Worm (Caenorhabditis elegans) whole organism, L2 larva: ENCODE data around the gene spsb-2.

Experiments
- C34F6.9 ChIP-seq: fragments of 150-350 bp; optimal IDR thresholded peaks from 2 replicates; lab custom pipeline; 2014; ENCODE audit warnings: missing biosample characterization, missing genetic modification characterization
- F13H6.1 ChIP-seq: sonication (generic microtip); optimal IDR thresholded peaks from 2 replicates; lab custom pipeline; 2016; ENCODE audit warnings: missing genetic modification characterization, missing compliant biosample characterization
- R02D3.7 ChIP-seq: fragments of 150-350 bp; optimal IDR thresholded peaks from 2 replicates; lab custom pipeline; 2014; ENCODE audit warnings: missing biosample characterization, missing genetic modification characterization
- Y55F3AM.14 ChIP-seq: fragments of 200-800 bp; sonication (Bioruptor generic); optimal IDR thresholded peaks from 2 replicates; lab custom pipeline; 2018; ENCODE audit warnings: mild to moderate bottlenecking, missing genetic modification characterization, missing compliant biosample characterization
- ZK546.5 ChIP-seq: sonication (generic microtip); optimal IDR thresholded peaks from 2 replicates; lab custom pipeline; 2017; ENCODE audit warnings: missing biosample characterization, missing genetic modification characterization
- alr-1 ChIP-seq: fragments of 150-350 bp; optimal IDR thresholded peaks from 2 replicates; lab custom pipeline; 2014; ENCODE audit warnings: missing biosample characterization, missing genetic modification characterization
- ceh-16 ChIP-seq: fragments of 150-350 bp; optimal IDR thresholded peaks from 2 replicates; lab custom pipeline; 2014; ENCODE audit warnings: missing biosample characterization, missing genetic modification characterization
- ceh-82 ChIP-seq: fragments of 150-350 bp; optimal IDR thresholded peaks from 2 replicates; lab custom pipeline; 2014; ENCODE audit warnings: missing biosample characterization, missing genetic modification characterization
- crh-2 ChIP-seq: sonication (generic microtip); optimal IDR thresholded peaks from 2 replicates; lab custom pipeline; 2017; ENCODE audit warnings: missing biosample characterization, missing genetic modification characterization
- elt-1 ChIP-seq: fragments of 150-350 bp; optimal IDR thresholded peaks from 2 replicates; lab custom pipeline; 2014; ENCODE audit warnings: missing biosample characterization, missing genetic modification characterization
- elt-3 ChIP-seq: sonication (generic microtip); optimal IDR thresholded peaks from 2 replicates; lab custom pipeline; 2017; ENCODE audit warnings: missing biosample characterization, missing genetic modification characterization
- fos-1 ChIP-seq: fragments of 150-350 bp; optimal IDR thresholded peaks from 2 replicates; lab custom pipeline; 2014; ENCODE audit warnings: missing biosample characterization, missing genetic modification characterization
- gmeb-1 ChIP-seq: fragments of 150-350 bp; optimal IDR thresholded peaks from 2 replicates; lab custom pipeline; 2014; ENCODE audit warnings: missing biosample characterization, missing genetic modification characterization
- lin-11 ChIP-seq: fragments of 150-350 bp; sonication (generic microtip); optimal IDR thresholded peaks from 2 replicates; lab custom pipeline; 2014; ENCODE audit warnings: missing biosample characterization, missing genetic modification characterization, inconsistent platforms, mixed read lengths
- lin-13 ChIP-seq: fragments of 150-350 bp; optimal IDR thresholded peaks from 2 replicates; lab custom pipeline; 2014; ENCODE audit warnings: missing biosample characterization, missing genetic modification reagents, missing genetic modification characterization
- lin-39 ChIP-seq: fragments of 150-350 bp; optimal IDR thresholded peaks from 2 replicates; lab custom pipeline; 2014; ENCODE audit warnings: missing biosample characterization, missing genetic modification reagents, missing genetic modification characterization
- lsy-2 ChIP-seq, 2 experiments: fragments of 150-350 bp in 1 of 2; sonication (generic microtip) in 1 of 2; optimal IDR thresholded peaks; 2 replicates each; lab custom pipeline; 2014 to 2017; ENCODE audit warnings: missing biosample characterization in 2 of 2, missing genetic modification characterization in 2 of 2
- mab-5 ChIP-seq: fragments of 150-350 bp; optimal IDR thresholded peaks from 2 replicates; lab custom pipeline; 2014; ENCODE audit warnings: missing biosample characterization, missing genetic modification characterization
- mbf-1 ChIP-seq: sonication (generic microtip); optimal IDR thresholded peaks from 2 replicates; lab custom pipeline; 2017; ENCODE audit warnings: missing biosample characterization, missing genetic modification characterization
- mdl-1 ChIP-seq, 2 experiments: fragments of 150-350 bp in 1 of 2; sonication (generic microtip) in 1 of 2; optimal IDR thresholded peaks; 2 replicates each; lab custom pipeline; 2017; ENCODE audit warnings: missing biosample characterization in 2 of 2, missing genetic modification characterization in 2 of 2
- nhr-10 ChIP-seq: sonication (generic microtip); optimal IDR thresholded peaks from 2 replicates; lab custom pipeline; 2017; ENCODE audit warnings: missing biosample characterization, missing genetic modification characterization
- nhr-129 ChIP-seq: fragments of 150-350 bp; optimal IDR thresholded peaks from 2 replicates; lab custom pipeline; 2014; ENCODE audit warnings: missing biosample characterization, missing genetic modification characterization
- nhr-21 ChIP-seq: fragments of 150-350 bp; optimal IDR thresholded peaks from 2 replicates; lab custom pipeline; 2014; ENCODE audit warnings: missing biosample characterization, missing genetic modification characterization
- nhr-23 ChIP-seq: fragments of 150-350 bp; optimal IDR thresholded peaks from 2 replicates; lab custom pipeline; 2014; ENCODE audit warnings: missing biosample characterization, missing genetic modification reagents, missing genetic modification characterization
- nhr-237 ChIP-seq: fragments of 150-350 bp; optimal IDR thresholded peaks from 2 replicates; lab custom pipeline; 2014; ENCODE audit warnings: missing biosample characterization, missing genetic modification characterization
- nhr-25 ChIP-seq: fragments of 150-350 bp; sonication (generic microtip); optimal IDR thresholded peaks from 3 replicates; lab custom pipeline; 2014; ENCODE audit warnings: missing biosample characterization, missing genetic modification characterization
- nhr-6 ChIP-seq: fragments of 150-350 bp; optimal IDR thresholded peaks from 2 replicates; lab custom pipeline; 2014; ENCODE audit warnings: missing biosample characterization, missing genetic modification characterization
- nhr-77 ChIP-seq: fragments of 150-350 bp; optimal IDR thresholded peaks from 2 replicates; lab custom pipeline; 2014; ENCODE audit warnings: missing biosample characterization, missing genetic modification characterization
- peb-1 ChIP-seq: fragments of 150-350 bp; optimal IDR thresholded peaks from 2 replicates; lab custom pipeline; 2014; ENCODE audit warnings: missing biosample characterization, missing genetic modification characterization
- sem-4 ChIP-seq: fragments of 150-350 bp; optimal IDR thresholded peaks from 2 replicates; lab custom pipeline; 2014; ENCODE audit warnings: missing biosample characterization, missing genetic modification reagents, missing genetic modification characterization
- skn-1 ChIP-seq: sonication (generic microtip); optimal IDR thresholded peaks from 2 replicates; lab custom pipeline; 2017; ENCODE audit warnings: missing biosample characterization, missing genetic modification characterization
- sma-3 ChIP-seq: sonication (generic microtip); optimal IDR thresholded peaks from 2 replicates; lab custom pipeline; 2016; ENCODE audit warnings: missing genetic modification reagents, missing genetic modification characterization, missing compliant biosample characterization
- sma-9 ChIP-seq, 2 experiments: fragments of 150-350 bp in 1 of 2; sonication (generic microtip) in 1 of 2; optimal IDR thresholded peaks; 2 replicates each; lab custom pipeline; 2014 to 2016; ENCODE audit warnings: missing genetic modification characterization in 2 of 2, mild to moderate bottlenecking in 1 of 2, missing biosample characterization in 1 of 2, missing compliant biosample characterization in 1 of 2, missing genetic modification reagents in 1 of 2, moderate library complexity in 1 of 2
- snpc-4 ChIP-seq: fragments of 150-350 bp; optimal IDR thresholded peaks from 2 replicates; lab custom pipeline; 2014; ENCODE audit warnings: missing biosample characterization, missing genetic modification characterization
- unc-39 ChIP-seq: fragments of 150-350 bp; optimal IDR thresholded peaks from 2 replicates; lab custom pipeline; 2014; ENCODE audit warnings: missing biosample characterization, missing genetic modification characterization
- unc-55 ChIP-seq: fragments of 150-350 bp; sonication (generic microtip); optimal IDR thresholded peaks from 3 replicates; lab custom pipeline; 2014; ENCODE audit warnings: missing biosample characterization, missing genetic modification reagents, missing genetic modification characterization
- zag-1 ChIP-seq: fragments of 150-350 bp; optimal IDR thresholded peaks from 2 replicates; lab custom pipeline; 2014; ENCODE audit warnings: missing biosample characterization, missing genetic modification characterization
- ztf-1 ChIP-seq: fragments of 200-800 bp; sonication (Bioruptor generic); conservative IDR thresholded peaks from 2 replicates; pipeline ENCODE4 v1.3.6; 2022; ENCODE audit warnings: missing genetic modification characterization, missing compliant biosample characterization
- ztf-11 ChIP-seq: sonication (generic microtip); optimal IDR thresholded peaks from 2 replicates; lab custom pipeline; 2017; ENCODE audit warnings: missing biosample characterization, missing genetic modification characterization
- ztf-4 ChIP-seq: fragments of 150-350 bp; optimal IDR thresholded peaks from 2 replicates; lab custom pipeline; 2014; ENCODE audit warnings: missing biosample characterization, missing genetic modification characterization

spsb-2 gene

ce11 chrII:15228005-15228404, 2.1 kb upstream of the spsb-2 start:
- TF ChIP-seq fos-1 (tag; lab: Kevin White, UChicago) (no peak), mdl-1 (tag; optimal IDR thresholded peaks at IDR 0.05; lab: Kevin White, UChicago) (no peak), zag-1 (tag; lab: Kevin White, UChicago) (no peak), peb-1 (tag; lab: Kevin White, UChicago) (no peak), ztf-1 (GFP tag; lab: Robert Waterston, UW) (no peak)

ce11 chrII:15232705-15233104, 2.6 kb downstream of the spsb-2 start, which contains the start of gene Y46E12BL.2:
Gene Y46E12BL.2, plus strand, starts transcription at chrII:15232947.
- TF ChIP-seq F13H6.1 (tag; lab: Kevin White, UChicago) (peak; percentile 67), nhr-6 (tag; lab: Kevin White, UChicago) (no peak), ztf-1 (GFP tag; lab: Robert Waterston, UW) (no peak), fos-1 (tag; lab: Kevin White, UChicago) (peak; percentile 5), nhr-129 (tag; lab: Kevin White, UChicago) (peak; percentile 59), lsy-2 (tag; optimal IDR thresholded peaks at IDR 0.05; lab: Kevin White, UChicago) (peak; percentile 49 to 88), mdl-1 (tag; optimal IDR thresholded peaks at IDR 0.05; lab: Kevin White, UChicago) (no peak), skn-1 (no peak), ztf-4 (tag; lab: Kevin White, UChicago) (peak; percentile 13), sma-3 (GFP tag; lab: Kevin White, UChicago) (peak; percentile 64), ceh-82 (tag; lab: Kevin White, UChicago) (no peak), ceh-16 (tag; lab: Kevin White, UChicago) (no peak), unc-39 (tag; lab: Kevin White, UChicago) (no peak), R02D3.7 (tag; lab: Kevin White, UChicago) (no peak), snpc-4 (tag; lab: Kevin White, UChicago) (peak; percentile 41), nhr-10 (tag; lab: Kevin White, UChicago) (no peak), sma-9 (GFP tag; optimal IDR thresholded peaks at IDR 0.05; lab: Kevin White, UChicago) (peak; percentile 80), sma-9 (tag; optimal IDR thresholded peaks at IDR 0.05; lab: Kevin White, UChicago) (no peak), nhr-25 (tag; lab: Kevin White, UChicago) (peak; percentile 65), lin-13 (peak; percentile 74), Y55F3AM.14 (GFP tag; lab: Kevin White, UChicago) (no peak), mbf-1 (no peak), elt-1 (tag; lab: Kevin White, UChicago) (no peak), mab-5 (tag; lab: Kevin White, UChicago) (peak; percentile 66), lin-11 (peak; percentile 55), peb-1 (tag; lab: Kevin White, UChicago) (no peak), ztf-11 (no peak), nhr-21 (tag; lab: Kevin White, UChicago) (no peak), gmeb-1 (tag; lab: Kevin White, UChicago) (peak; percentile 91), lin-39 (tag; lab: Kevin White, UChicago) (no peak), unc-55 (GFP tag; lab: Kevin White, UChicago) (peak; percentile 82), nhr-77 (tag; lab: Kevin White, UChicago) (no peak), C34F6.9 (peak; percentile 79), crh-2 (peak; percentile 83), ZK546.5 (tag; lab: Kevin White, UChicago) (peak; percentile 10), elt-3 (tag; lab: Kevin White, UChicago) (no peak), sem-4 (peak; percentile 40)

ce11 chrII:15233219-15233618, 3.1 kb downstream of the spsb-2 start:
- TF ChIP-seq ztf-4 (tag; lab: Kevin White, UChicago) (no peak), peb-1 (tag; lab: Kevin White, UChicago) (no peak), alr-1 (tag; lab: Kevin White, UChicago) (no peak), ztf-11 (no peak), F13H6.1 (tag; lab: Kevin White, UChicago) (no peak), fos-1 (tag; lab: Kevin White, UChicago) (no peak), mab-5 (tag; lab: Kevin White, UChicago) (no peak), elt-3 (tag; lab: Kevin White, UChicago) (no peak), gmeb-1 (tag; lab: Kevin White, UChicago) (no peak), lin-39 (tag; lab: Kevin White, UChicago) (no peak), nhr-237 (tag; lab: Kevin White, UChicago) (no peak), nhr-129 (tag; lab: Kevin White, UChicago) (no peak), lin-11 (no peak), nhr-23 (tag; lab: Kevin White, UChicago) (no peak), sem-4 (no peak)
